Fruit fly (Drosophila melanogaster) whole organism, pupa: ENCODE results near the gene Cnx99A.

ENCODE experiments used
- CG13204 ChIP-seq: fragments of 200-800 bp; sonication (Bioruptor generic); optimal IDR thresholded peaks from 2 replicates; lab custom pipeline; 2018; ENCODE audit warnings: missing biosample characterization, mild to moderate bottlenecking, missing genetic modification characterization, moderate library complexity
- CG17806 ChIP-seq: fragments of 200-800 bp; sonication (Bioruptor generic); optimal IDR thresholded peaks from 2 replicates; lab custom pipeline; 2018; ENCODE audit warnings: missing biosample characterization, mild to moderate bottlenecking, missing genetic modification characterization, moderate library complexity
- CG9948 ChIP-seq: fragments of 200-800 bp; sonication (Bioruptor generic); optimal IDR thresholded peaks from 2 replicates; lab custom pipeline; 2018; ENCODE audit warnings: missing biosample characterization, mild to moderate bottlenecking, missing genetic modification characterization, moderate library complexity
- EcR ChIP-seq: fragments of 200-800 bp; sonication (Bioruptor generic); optimal IDR thresholded peaks from 3 replicates; lab custom pipeline; 2019; ENCODE audit warnings: missing biosample characterization, missing genetic modification characterization, mild to moderate bottlenecking, moderate library complexity, missing genetic modification reagents
- Ets98B ChIP-seq: fragments of 200-800 bp; sonication (Bioruptor generic); IDR thresholded peaks from 2 replicates; pipeline ENCODE4 v1.3.6; 2022; ENCODE audit warnings: missing biosample characterization, missing genetic modification characterization
- gl ChIP-seq: fragments of 200-800 bp; sonication (Bioruptor generic); optimal IDR thresholded peaks from 2 replicates; lab custom pipeline; 2018; ENCODE audit warnings: missing biosample characterization, mild to moderate bottlenecking, missing genetic modification characterization

- peak; percentile 19 for TF ChIP-seq gl
- TF ChIP-seq CG9948 (tag; lab: Kevin White, UChicago), result peak; percentile 62
- TF ChIP-seq Ets98B (GFP tag; lab: Robert Waterston, UW), result peak; percentile 66
- TF ChIP-seq EcR (GFP tag; lab: Kevin White, UChicago), result no peak
- TF ChIP-seq CG17806, result peak; percentile 71
- TF ChIP-seq CG13204 (GFP tag; lab: Kevin White, UChicago), result no peak
Observed at dm6 chr3R:29290588-29291530, 28.6 kb downstream of the Cnx99A start.
